Fruit fly (Drosophila melanogaster) whole organism, pupa: ENCODE measurements around the gene CG11550.

ENCODE experiments used
- CG10348 ChIP-seq: fragments of 200-800 bp; sonication (Bioruptor generic); IDR thresholded peaks from 2 replicates; pipeline ENCODE4 v1.3.6; 2022; ENCODE audit warnings: missing biosample characterization, missing genetic modification characterization
- CG12605 ChIP-seq: fragments of 200-800 bp; sonication (Bioruptor generic); IDR thresholded peaks from 2 replicates; pipeline ENCODE4 v1.3.6; 2022; ENCODE audit warnings: missing biosample characterization, missing genetic modification characterization
- CG13204 ChIP-seq: fragments of 200-800 bp; sonication (Bioruptor generic); optimal IDR thresholded peaks from 2 replicates; lab custom pipeline; 2018; ENCODE audit warnings: missing biosample characterization, mild to moderate bottlenecking, missing genetic modification characterization, moderate library complexity
- CG14655 ChIP-seq: fragments of 200-800 bp; sonication (Bioruptor generic); optimal IDR thresholded peaks from 3 replicates; lab custom pipeline; 2017; ENCODE audit warnings: mild to moderate bottlenecking, missing biosample characterization, missing genetic modification reagents, missing genetic modification characterization
- CG15710 ChIP-seq: fragments of 200-800 bp; sonication (Bioruptor generic); optimal IDR thresholded peaks from 2 replicates; lab custom pipeline; 2018; ENCODE audit warnings: missing biosample characterization, mild to moderate bottlenecking, missing genetic modification characterization, moderate library complexity
- CG17806 ChIP-seq: fragments of 200-800 bp; sonication (Bioruptor generic); optimal IDR thresholded peaks from 2 replicates; lab custom pipeline; 2018; ENCODE audit warnings: missing biosample characterization, mild to moderate bottlenecking, missing genetic modification characterization, moderate library complexity
- CG32121 ChIP-seq: fragments of 200-800 bp; sonication (Bioruptor generic); IDR thresholded peaks from 2 replicates; pipeline ENCODE4 v1.3.6; 2022; ENCODE audit warnings: missing biosample characterization, missing genetic modification characterization
- CG34367 ChIP-seq: fragments of 200-800 bp; sonication (Bioruptor generic); optimal IDR thresholded peaks from 2 replicates; lab custom pipeline; 2018; ENCODE audit warnings: missing biosample characterization, mild to moderate bottlenecking, missing genetic modification characterization
- CG4496 ChIP-seq: fragments of 200-800 bp; sonication (Bioruptor generic); IDR thresholded peaks from 3 replicates; pipeline ENCODE4 v1.3.6; 2022; ENCODE audit warnings: missing biosample characterization, missing genetic modification characterization
- CG8159 ChIP-seq: fragments of 200-800 bp; sonication (Bioruptor generic); optimal IDR thresholded peaks from 3 replicates; lab custom pipeline; 2018; ENCODE audit warnings: missing biosample characterization, mild to moderate bottlenecking, missing genetic modification characterization, moderate library complexity
- CG8301 ChIP-seq: fragments of 200-800 bp; sonication (Bioruptor generic); optimal IDR thresholded peaks from 2 replicates; lab custom pipeline; 2018; ENCODE audit warnings: missing biosample characterization, mild to moderate bottlenecking, missing genetic modification characterization
- CG9948 ChIP-seq: fragments of 200-800 bp; sonication (Bioruptor generic); optimal IDR thresholded peaks from 2 replicates; lab custom pipeline; 2018; ENCODE audit warnings: missing biosample characterization, mild to moderate bottlenecking, missing genetic modification characterization, moderate library complexity
- D1 ChIP-seq: fragments of 200-800 bp; sonication (Bioruptor generic); optimal IDR thresholded peaks from 2 replicates; lab custom pipeline; 2018; ENCODE audit warnings: missing biosample characterization, mild to moderate bottlenecking, missing genetic modification characterization, moderate library complexity
- EcR ChIP-seq: fragments of 200-800 bp; sonication (Bioruptor generic); optimal IDR thresholded peaks from 3 replicates; lab custom pipeline; 2019; ENCODE audit warnings: missing biosample characterization, missing genetic modification characterization, mild to moderate bottlenecking, moderate library complexity, missing genetic modification reagents
- Ets98B ChIP-seq: fragments of 200-800 bp; sonication (Bioruptor generic); IDR thresholded peaks from 2 replicates; pipeline ENCODE4 v1.3.6; 2022; ENCODE audit warnings: missing biosample characterization, missing genetic modification characterization
- Pif1A ChIP-seq: fragments of 200-800 bp; sonication (Bioruptor generic); optimal IDR thresholded peaks from 3 replicates; lab custom pipeline; 2016; ENCODE audit warnings: missing biosample characterization, missing genetic modification characterization
- Pif1B ChIP-seq: fragments of 200-800 bp; sonication (Bioruptor generic); optimal IDR thresholded peaks from 3 replicates; lab custom pipeline; 2016; ENCODE audit warnings: missing biosample characterization, missing genetic modification characterization
- Snoo ChIP-seq: fragments of 200-800 bp; sonication (Bioruptor generic); optimal IDR thresholded peaks from 3 replicates; lab custom pipeline; 2017; ENCODE audit warnings: missing biosample characterization, mild to moderate bottlenecking, missing genetic modification characterization, inconsistent platforms
- fd96Ca ChIP-seq: fragments of 200-800 bp; sonication (Bioruptor generic); IDR thresholded peaks from 3 replicates; pipeline ENCODE4 v1.3.6; 2022; ENCODE audit warnings: missing biosample characterization, missing genetic modification characterization
- gl ChIP-seq: fragments of 200-800 bp; sonication (Bioruptor generic); optimal IDR thresholded peaks from 2 replicates; lab custom pipeline; 2018; ENCODE audit warnings: missing biosample characterization, mild to moderate bottlenecking, missing genetic modification characterization
- rn ChIP-seq: fragments of 200-800 bp; sonication (Bioruptor generic); IDR thresholded peaks from 2 replicates; pipeline ENCODE4 v1.3.6; 2022; ENCODE audit warnings: missing biosample characterization, missing genetic modification characterization

CG11550 gene

dm6 chr3R:31724136-31724535, 44.5 kb upstream of the CG11550 start:
- no peak for TF ChIP-seq Snoo
- TF ChIP-seq CG15710 (tag; lab: Kevin White, UChicago): no peak
- no peak for TF ChIP-seq CG4496 (GFP tag; lab: Robert Waterston, UW)
- no peak for TF ChIP-seq CG8301 (tag; lab: Kevin White, UChicago)
- no peak for TF ChIP-seq rn (GFP tag; lab: Robert Waterston, UW)
- no peak; the same call in 1 of the 2 replicates for TF ChIP-seq CG32121
- TF ChIP-seq CG8159 (tag; lab: Kevin White, UChicago): no peak
- no peak for TF ChIP-seq fd96Ca (GFP tag; lab: Robert Waterston, UW)
- TF ChIP-seq D1: no peak
- no peak for TF ChIP-seq CG10348 (GFP tag; lab: Robert Waterston, UW)
- TF ChIP-seq CG9948 (tag; lab: Kevin White, UChicago): peak; percentile 3
- TF ChIP-seq EcR (GFP tag; lab: Kevin White, UChicago): no peak
- no peak for TF ChIP-seq CG34367 (tag; lab: Kevin White, UChicago)
- TF ChIP-seq CG14655: peak; percentile 38
- no peak for TF ChIP-seq CG13204 (GFP tag; lab: Kevin White, UChicago)
- TF ChIP-seq Ets98B: no peak

- peak; percentile 71 for TF ChIP-seq CG8301 (tag; lab: Kevin White, UChicago)
- TF ChIP-seq fd96Ca (GFP tag; lab: Robert Waterston, UW): peak; percentile 71
- TF ChIP-seq EcR (GFP tag; lab: Kevin White, UChicago): peak; percentile 53
- peak; percentile 33 for TF ChIP-seq CG17806
- TF ChIP-seq CG34367 (tag; lab: Kevin White, UChicago): peak; percentile 31
- peak; percentile 61 for TF ChIP-seq Pif1B (GFP tag; lab: Kevin White, UChicago)
- 0 out of 3 replicates have a peak, but pooled peaks have one; percentile 7 for TF ChIP-seq CG4496 (GFP tag; lab: Robert Waterston, UW)
- TF ChIP-seq CG15710 (tag; lab: Kevin White, UChicago): peak; percentile 20
- no peak for TF ChIP-seq Snoo
- peak; percentile 41 for TF ChIP-seq CG9948 (tag; lab: Kevin White, UChicago)
- TF ChIP-seq gl (tag; lab: Kevin White, UChicago): no peak
- TF ChIP-seq CG13204 (GFP tag; lab: Kevin White, UChicago): no peak
- TF ChIP-seq CG14655: peak; percentile 85
- peak; percentile 46 for TF ChIP-seq Pif1A (GFP tag; lab: Kevin White, UChicago)
- no peak; the same call in 1 of the 2 replicates for TF ChIP-seq Ets98B
- TF ChIP-seq CG32121: peak; percentile 60; the same call in 1 of the 2 replicates
- no peak for TF ChIP-seq CG12605
These were observed 43.7 kb upstream of the CG11550 start for dm6 chr3R:31723206-31723933.

- TF ChIP-seq Snoo (no peak), EcR (GFP tag; lab: Kevin White, UChicago) (no peak), D1 (no peak), CG15710 (tag; lab: Kevin White, UChicago) (no peak), CG10348 (GFP tag; lab: Robert Waterston, UW) (no peak), CG17806 (no peak)
These were observed 42.3 kb upstream of the CG11550 start for dm6 chr3R:31721958-31722357.

dm6 chr3R:31721466-31721865, 41.8 kb upstream of the CG11550 start:
- TF ChIP-seq fd96Ca (GFP tag; lab: Robert Waterston, UW) (0 out of 3 replicates have a peak, but pooled peaks have one; percentile 13), CG4496 (GFP tag; lab: Robert Waterston, UW) (no peak), Snoo (no peak), CG8301 (tag; lab: Kevin White, UChicago) (peak; percentile 54), CG9948 (tag; lab: Kevin White, UChicago) (peak; percentile 13), CG15710 (tag; lab: Kevin White, UChicago) (no peak), CG14655 (peak; percentile 41)

- TF ChIP-seq CG13204 (GFP tag; lab: Kevin White, UChicago) (peak; percentile 36), CG9948 (tag; lab: Kevin White, UChicago) (no peak), CG8301 (tag; lab: Kevin White, UChicago) (no peak), Snoo (no peak), Pif1A (GFP tag; lab: Kevin White, UChicago) (no peak), CG8159 (tag; lab: Kevin White, UChicago) (no peak), EcR (GFP tag; lab: Kevin White, UChicago) (peak; percentile 38), CG17806 (no peak), Ets98B (no peak), CG14655 (no peak), CG15710 (tag; lab: Kevin White, UChicago) (no peak), CG12605 (no peak), CG4496 (GFP tag; lab: Robert Waterston, UW) (no peak), rn (GFP tag; lab: Robert Waterston, UW) (no peak), D1 (no peak), CG10348 (GFP tag; lab: Robert Waterston, UW) (no peak), fd96Ca (GFP tag; lab: Robert Waterston, UW) (peak; percentile 20; the same call in 1 of the 3 replicates), Pif1B (GFP tag; lab: Kevin White, UChicago) (no peak), CG32121 (no peak), CG34367 (tag; lab: Kevin White, UChicago) (no peak), gl (tag; lab: Kevin White, UChicago) (no peak)
These were observed 40.4 kb upstream of the CG11550 start for dm6 chr3R:31720112-31720511.

dm6 chr3R:31719497-31719896, 39.8 kb upstream of the CG11550 start:
- TF ChIP-seq Pif1A (GFP tag; lab: Kevin White, UChicago): no peak
- TF ChIP-seq CG14655: no peak
- TF ChIP-seq CG32121: peak; percentile 23; the same call in 1 of the 2 replicates
- no peak for TF ChIP-seq D1
- TF ChIP-seq Ets98B: no peak
- no peak for TF ChIP-seq CG9948 (tag; lab: Kevin White, UChicago)
- no peak for TF ChIP-seq CG17806
- no peak for TF ChIP-seq CG15710 (tag; lab: Kevin White, UChicago)
- no peak for TF ChIP-seq CG8159 (tag; lab: Kevin White, UChicago)
